Worm (Caenorhabditis elegans) whole organism, L4 larva: Measurements from ENCODE around the gene natc-1.

ENCODE experiments used
- F44E2.7 ChIP-seq: fragments of 200-800 bp; sonication (Bioruptor generic); IDR thresholded peaks from 2 replicates; pipeline ENCODE4 v2.1.2; 2022; ENCODE audit warnings: missing genetic modification characterization, missing compliant biosample characterization
- R02D3.7 ChIP-seq: fragments of 150-350 bp; sonication (generic microtip); optimal IDR thresholded peaks from 3 replicates; lab custom pipeline; 2014; ENCODE audit warnings: missing biosample characterization, missing genetic modification characterization
- T20F7.1 ChIP-seq: fragments of 200-800 bp; sonication (Bioruptor generic); optimal IDR thresholded peaks from 2 replicates; lab custom pipeline; 2018; ENCODE audit warnings: mild to moderate bottlenecking, missing genetic modification characterization, missing compliant biosample characterization
- ZK337.2 ChIP-seq: fragments of 200-800 bp; sonication (Bioruptor generic); IDR thresholded peaks from 2 replicates; pipeline ENCODE4 v1.3.6; 2022; ENCODE audit warnings: missing genetic modification reagents, missing genetic modification characterization, missing compliant biosample characterization
- aha-1 ChIP-seq: fragments of 150-350 bp; peaks from one replicate; lab custom pipeline; 2014; ENCODE audit warnings: missing biosample characterization, missing genetic modification characterization
- ama-1 ChIP-seq: fragments of 150-350 bp; optimal IDR thresholded peaks from 2 replicates; lab custom pipeline; 2014; ENCODE audit warnings: inconsistent platforms, mixed read lengths
- attf-4 ChIP-seq: sonication (generic microtip); optimal IDR thresholded peaks from 3 replicates; lab custom pipeline; 2017; ENCODE audit warnings: missing biosample characterization, missing genetic modification characterization
- ceh-20 ChIP-seq: fragments of 200-800 bp; sonication (Bioruptor generic); IDR thresholded peaks from 2 replicates; pipeline ENCODE4 v1.3.6; 2022; ENCODE audit warnings: missing genetic modification reagents, missing genetic modification characterization, missing compliant biosample characterization
- ceh-28 ChIP-seq: fragments of 150-350 bp; optimal IDR thresholded peaks from 2 replicates; lab custom pipeline; 2014; ENCODE audit warnings: missing biosample characterization, missing genetic modification reagents, missing genetic modification characterization
- ceh-32 ChIP-seq: sonication (generic microtip); optimal IDR thresholded peaks from 2 replicates; lab custom pipeline; 2016; ENCODE audit warnings: mild to moderate bottlenecking, missing genetic modification characterization, missing compliant biosample characterization; ENCODE audit not compliant: poor library complexity
- ceh-62 ChIP-seq: sonication (generic microtip); optimal IDR thresholded peaks from 2 replicates; lab custom pipeline; 2017; ENCODE audit warnings: missing biosample characterization, missing genetic modification characterization
- cey-2 ChIP-seq: sonication (generic microtip); optimal IDR thresholded peaks from 3 replicates; lab custom pipeline; 2017; ENCODE audit warnings: missing genetic modification characterization, mild to moderate bottlenecking, missing compliant biosample characterization, antibody characterized with exemption, borderline replicate concordance; ENCODE audit not compliant: insufficient read depth
- daf-19 ChIP-seq: fragments of 200-800 bp; sonication (Bioruptor generic); conservative IDR thresholded peaks from 2 replicates; pipeline ENCODE4 v1.3.6; 2022; ENCODE audit warnings: missing genetic modification characterization, missing compliant biosample characterization
- dmd-6 ChIP-seq: fragments of 200-800 bp; sonication (Bioruptor generic); IDR thresholded peaks from 2 replicates; pipeline ENCODE4 v1.3.6; 2022; ENCODE audit warnings: missing genetic modification reagents, missing genetic modification characterization, missing compliant biosample characterization
- dve-1 ChIP-seq: sonication (generic microtip); optimal IDR thresholded peaks from 2 replicates; lab custom pipeline; 2017; ENCODE audit warnings: antibody characterized with exemption, mild to moderate bottlenecking, missing genetic modification characterization, missing compliant biosample characterization; ENCODE audit not compliant: insufficient read depth
- egl-27 ChIP-seq: sonication (generic microtip); optimal IDR thresholded peaks from 3 replicates; lab custom pipeline; 2017; ENCODE audit warnings: missing biosample characterization, missing genetic modification reagents, missing genetic modification characterization
- gei-8 ChIP-seq: fragments of 200-800 bp; sonication (Bioruptor generic); optimal IDR thresholded peaks from 2 replicates; lab custom pipeline; 2018; ENCODE audit warnings: mild to moderate bottlenecking, missing genetic modification characterization, missing compliant biosample characterization
- lin-38 ChIP-seq: fragments of 200-800 bp; sonication (Bioruptor generic); IDR thresholded peaks from 2 replicates; pipeline ENCODE4 v1.3.6; 2022; ENCODE audit warnings: missing genetic modification reagents, missing genetic modification characterization, missing compliant biosample characterization
- lin-39 ChIP-seq: fragments of 150-350 bp; optimal IDR thresholded peaks from 2 replicates; lab custom pipeline; 2014; ENCODE audit warnings: missing biosample characterization, missing genetic modification reagents, missing genetic modification characterization
- madf-9 ChIP-seq: fragments of 200-800 bp; sonication (Bioruptor generic); conservative IDR thresholded peaks from 2 replicates; pipeline ENCODE4 v1.3.6; 2022; ENCODE audit warnings: missing genetic modification reagents, missing genetic modification characterization, missing compliant biosample characterization
- mdl-1 ChIP-seq, 2 experiments: fragments of 150-350 bp in 1 of 2; sonication (generic microtip) in 1 of 2; optimal IDR thresholded peaks; 2 replicates each; lab custom pipeline; 2014 to 2017; ENCODE audit warnings: missing biosample characterization in 2 of 2, missing genetic modification characterization in 2 of 2
- mep-1 ChIP-seq: fragments of 150-350 bp; sonication (generic microtip); optimal IDR thresholded peaks from 3 replicates; lab custom pipeline; 2014; ENCODE audit warnings: missing biosample characterization, missing genetic modification characterization
- nhr-102 ChIP-seq: sonication (generic microtip); optimal IDR thresholded peaks from 2 replicates; lab custom pipeline; 2016; ENCODE audit warnings: mild to moderate bottlenecking, missing genetic modification characterization, moderate library complexity, missing compliant biosample characterization
- nhr-25 ChIP-seq: sonication (generic microtip); optimal IDR thresholded peaks from 2 replicates; lab custom pipeline; 2017; ENCODE audit warnings: missing genetic modification characterization, mild to moderate bottlenecking, missing compliant biosample characterization, antibody characterized with exemption, moderate library complexity, borderline replicate concordance; ENCODE audit not compliant: insufficient read depth
- nhr-28 ChIP-seq: fragments of 150-350 bp; optimal IDR thresholded peaks from 2 replicates; lab custom pipeline; 2014; ENCODE audit warnings: missing biosample characterization, missing genetic modification characterization
- nhr-76 ChIP-seq: fragments of 150-350 bp; optimal IDR thresholded peaks from 2 replicates; lab custom pipeline; 2014; ENCODE audit warnings: missing biosample characterization, missing genetic modification characterization
- nhr-77 ChIP-seq: fragments of 150-350 bp; optimal IDR thresholded peaks from 2 replicates; lab custom pipeline; 2014; ENCODE audit warnings: missing biosample characterization, missing genetic modification characterization
- saeg-2 ChIP-seq: fragments of 200-800 bp; sonication (Bioruptor generic); IDR thresholded peaks from 2 replicates; pipeline ENCODE4 v1.3.6; 2022; ENCODE audit warnings: missing genetic modification reagents, missing genetic modification characterization, missing compliant biosample characterization
- snpc-1.2 ChIP-seq: fragments of 200-800 bp; sonication (Bioruptor generic); IDR thresholded peaks from 2 replicates; pipeline ENCODE4 v1.3.6; 2022; ENCODE audit warnings: missing genetic modification reagents, missing genetic modification characterization, missing compliant biosample characterization
- tra-1 ChIP-seq: fragments of 200-800 bp; sonication (Bioruptor generic); IDR thresholded peaks from 2 replicates; pipeline ENCODE4 v1.3.6; 2022; ENCODE audit warnings: missing genetic modification reagents, missing genetic modification characterization, missing compliant biosample characterization
- unc-130 ChIP-seq: sonication (generic microtip); optimal IDR thresholded peaks from 2 replicates; lab custom pipeline; 2016; ENCODE audit warnings: missing genetic modification reagents, missing genetic modification characterization, missing compliant biosample characterization
- unc-62 ChIP-seq, 3 experiments: fragments of 150-350 bp in 1 of 3; sonication (generic microtip); optimal IDR thresholded peaks in 2 of 3; peaks in 1 of 3; 1 replicate in 1 of 3; 2 replicates in 2 of 3; lab custom pipeline; 2014 to 2017; ENCODE audit warnings: missing biosample characterization in 3 of 3, missing genetic modification characterization in 3 of 3, missing genetic modification reagents in 3 of 3, missing genotype in 1 of 3
- vab-7 ChIP-seq: fragments of 200-800 bp; sonication (Bioruptor generic); IDR thresholded peaks from 2 replicates; pipeline ENCODE4 v1.3.6; 2022; ENCODE audit warnings: missing genetic modification reagents, missing genetic modification characterization, missing compliant biosample characterization

natc-1 gene

DNA sequence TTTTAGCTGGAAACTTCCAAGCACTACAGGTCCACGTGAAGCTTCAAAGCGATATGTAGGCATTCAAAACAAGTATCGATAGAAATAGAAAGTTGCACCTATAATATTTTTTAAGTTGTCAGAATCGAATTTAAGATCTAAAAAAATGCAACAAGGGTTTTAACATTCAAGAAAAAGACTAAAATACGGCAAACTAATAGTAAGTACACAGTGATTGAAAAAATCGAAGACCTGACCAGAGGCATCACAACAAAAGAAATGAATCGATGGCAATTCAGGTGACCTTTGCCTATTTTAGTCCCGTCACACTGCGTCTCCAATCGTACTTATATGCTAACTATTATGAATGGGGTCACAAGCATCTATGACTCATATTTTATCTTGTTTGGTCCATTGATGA, 14.2 kb upstream of the natc-1 start, which contains the start of gene T23B12.5:
Gene T23B12.5, minus strand, starts transcription at position 101 of the 400 bp plus-strand sequence.
- TF ChIP-seq madf-9 (GFP tag; lab: Robert Waterston, UW) (no peak), snpc-1.2 (no peak), ama-1 (lab: Kevin White, UChicago) (no peak), ceh-32 (tag; lab: Kevin White, UChicago) (no peak), aha-1 (tag; lab: Kevin White, UChicago) (no peak), gei-8 (GFP tag; lab: Kevin White, UChicago) (no peak), tra-1 (GFP tag; lab: Robert Waterston, UW) (no peak), unc-130 (GFP tag; lab: Kevin White, UChicago) (no peak), mep-1 (no peak), ceh-20 (GFP tag; lab: Robert Waterston, UW) (no peak), nhr-77 (tag; lab: Kevin White, UChicago) (no peak), attf-4 (tag; lab: Kevin White, UChicago) (no peak), nhr-76 (tag; lab: Kevin White, UChicago) (no peak), R02D3.7 (tag; lab: Kevin White, UChicago) (no peak)

DNA sequence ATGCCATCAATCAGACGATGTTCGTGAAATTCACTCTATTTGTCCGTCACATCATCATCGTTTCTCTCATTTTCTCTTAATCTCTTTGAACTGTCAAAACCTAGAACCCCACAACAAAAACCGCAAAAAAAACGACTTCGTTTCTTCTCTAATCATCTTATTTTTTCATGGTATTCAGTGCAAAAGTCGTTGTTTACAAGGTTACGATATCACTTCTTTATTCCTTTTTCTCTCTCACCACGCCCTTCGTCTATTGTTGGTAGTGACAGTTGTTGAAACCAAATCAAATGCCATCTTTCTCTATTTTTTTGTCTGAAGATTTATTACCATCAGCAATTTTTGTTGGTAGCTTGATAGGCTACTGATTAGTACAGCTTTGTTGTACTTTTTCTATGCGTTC, 12.9 kb upstream of the natc-1 start:
- TF ChIP-seq T20F7.1 (GFP tag; lab: Kevin White, UChicago) = no peak
- peak; percentile 98 for TF ChIP-seq aha-1 (tag; lab: Kevin White, UChicago)
- TF ChIP-seq nhr-102 (tag; lab: Kevin White, UChicago) = no peak
- peak; percentile 33 for TF ChIP-seq dmd-6 (GFP tag; lab: Robert Waterston, UW)
- peak in 1 of 2 experiments; percentile 99 for TF ChIP-seq unc-62 (GFP tag; optimal IDR thresholded peaks at IDR 0.05 in 1 of 2; lab: Kevin White, UChicago)
- TF ChIP-seq unc-62 (tag; optimal IDR thresholded peaks at IDR 0.05; lab: Kevin White, UChicago) = no peak
- no peak for TF ChIP-seq saeg-2
- peak in 1 of 2 experiments; percentile 42 for TF ChIP-seq mdl-1 (tag; optimal IDR thresholded peaks at IDR 0.05; lab: Kevin White, UChicago)
- no peak for TF ChIP-seq F44E2.7 (GFP tag; lab: Robert Waterston, UW)
- TF ChIP-seq ceh-28 = no peak
- 0 out of 2 replicates have a peak, but pooled peaks have one; percentile 47 for TF ChIP-seq ceh-20 (GFP tag; lab: Robert Waterston, UW)
- TF ChIP-seq ZK337.2 = no peak
- 0 out of 2 replicates have a peak, but pooled peaks have one; percentile 31 for TF ChIP-seq tra-1 (GFP tag; lab: Robert Waterston, UW)
- peak; percentile 39 for TF ChIP-seq cey-2 (tag; lab: Kevin White, UChicago)
- no peak for TF ChIP-seq daf-19
- TF ChIP-seq egl-27 (tag; lab: Kevin White, UChicago) = no peak
- no peak for TF ChIP-seq ceh-62
- TF ChIP-seq lin-39 = no peak
- peak; percentile 51 for TF ChIP-seq dve-1
- TF ChIP-seq nhr-25 (tag; lab: Kevin White, UChicago) = peak; percentile 27
- peak; percentile 67 for TF ChIP-seq nhr-28 (tag; lab: Kevin White, UChicago)
- no peak for TF ChIP-seq vab-7 (GFP tag; lab: Robert Waterston, UW)
- no peak for TF ChIP-seq snpc-1.2
- TF ChIP-seq, all 104 proteins: peak for 10

DNA sequence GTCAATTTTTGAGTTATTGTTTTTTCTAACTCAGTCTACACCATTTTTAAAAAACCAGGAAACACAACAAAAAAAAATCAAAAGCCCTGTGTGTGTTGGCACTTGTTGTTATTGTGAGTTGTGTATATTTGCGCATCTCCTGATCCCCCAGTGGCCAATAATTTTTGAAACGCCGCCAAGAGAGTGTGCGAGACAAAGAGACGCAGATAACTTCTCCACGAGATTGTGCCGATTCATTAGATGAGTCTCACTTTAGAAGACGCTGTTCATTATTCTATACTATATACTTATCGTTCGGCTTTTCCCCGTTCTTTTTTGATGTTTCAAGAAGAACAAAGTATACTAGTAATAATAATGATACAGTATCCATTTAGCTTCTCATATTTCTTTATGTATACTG, 11.5 kb upstream of the natc-1 start:
- TF ChIP-seq unc-62 (GFP tag; optimal IDR thresholded peaks at IDR 0.05 in 1 of 2; lab: Kevin White, UChicago) = peak in 1 of 2 experiments; percentile 74
- TF ChIP-seq unc-62 (tag; optimal IDR thresholded peaks at IDR 0.05; lab: Kevin White, UChicago) = no peak
- no peak for TF ChIP-seq lin-38 (GFP tag; lab: Robert Waterston, UW)
- TF ChIP-seq, all 104 proteins: peak for 1

DNA sequence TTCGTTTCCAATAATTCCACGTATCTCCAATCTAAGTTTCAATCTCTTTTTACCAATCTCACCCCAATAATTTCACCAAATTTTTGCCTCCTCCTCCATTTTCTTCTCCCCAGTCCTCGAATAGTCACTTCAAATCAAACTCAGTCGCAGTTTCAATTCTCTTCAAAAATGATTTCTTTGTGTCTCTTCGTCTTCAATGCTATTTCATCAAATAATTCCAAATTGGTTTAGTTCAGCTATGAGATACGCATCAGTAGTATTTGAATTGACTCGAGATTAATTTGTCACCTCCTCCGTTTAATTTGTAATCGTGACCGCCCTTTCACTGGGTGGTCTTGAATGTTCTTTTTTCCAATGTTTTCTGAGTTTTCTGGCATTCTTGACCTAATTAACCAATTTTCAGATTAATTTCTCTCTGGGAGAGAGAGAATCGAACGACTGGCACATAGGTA, 7.1 kb upstream of the natc-1 start, which contains the start of gene T23B12.11:
Gene T23B12.11, plus strand, starts transcription at position 402 of the 452 bp plus-strand sequence.
- TF ChIP-seq mdl-1 (tag; optimal IDR thresholded peaks at IDR 0.05; lab: Kevin White, UChicago) (no peak), dve-1 (no peak), nhr-76 (tag; lab: Kevin White, UChicago) (no peak)
